Worm (Caenorhabditis elegans): Measurements from ENCODE around the gene pdr-1.
"Not testable (repeated sequence)": the region's sequence is repeated elsewhere in the genome, so short reads cannot be mapped to it uniquely, and the experiment has no call there.

pdr-1 gene

ce11 chrIII:13771145-13771544, at the start of gene pdr-1, which contains the start of gene cyk-4:
Gene pdr-1, plus strand, starts transcription at chrIII:13771513.
Gene cyk-4, minus strand, starts transcription at chrIII:13771224.
- no peak for TF ChIP-seq him-1 (tag; optimal IDR thresholded peaks at IDR 0.05)
- no peak for TF ChIP-seq dao-5 (tag; optimal IDR thresholded peaks at IDR 0.05)
- no peak for TF ChIP-seq W03F9.2 (tag; optimal IDR thresholded peaks at IDR 0.05)

- TF ChIP-seq dao-5 (tag; optimal IDR thresholded peaks at IDR 0.05) = no peak
- no peak for TF ChIP-seq W03F9.2 (tag; optimal IDR thresholded peaks at IDR 0.05)
- TF ChIP-seq him-1 (tag; optimal IDR thresholded peaks at IDR 0.05) = no peak
Measured at ce11 chrIII:13721944-13722343, 49.4 kb upstream of the pdr-1 start.

ce11 chrIII:13722387-13723122, 48.8 kb upstream of the pdr-1 start:
- TF ChIP-seq him-1 (tag; optimal IDR thresholded peaks at IDR 0.05) = no peak
- no peak for TF ChIP-seq dao-5 (tag; optimal IDR thresholded peaks at IDR 0.05)
- no peak for TF ChIP-seq W03F9.2 (tag; optimal IDR thresholded peaks at IDR 0.05)

- peak; percentile 33 for TF ChIP-seq him-1 (tag; optimal IDR thresholded peaks at IDR 0.05)
- no peak for TF ChIP-seq dao-5 (tag; optimal IDR thresholded peaks at IDR 0.05)
Measured at ce11 chrIII:13724018-13724892, 47.1 kb upstream of the pdr-1 start.

- TF ChIP-seq him-1 (tag; optimal IDR thresholded peaks at IDR 0.05) (no peak), W03F9.2 (tag; optimal IDR thresholded peaks at IDR 0.05) (no peak), dao-5 (tag; optimal IDR thresholded peaks at IDR 0.05) (no peak)
Measured at ce11 chrIII:13729760-13730159, 41.6 kb upstream of the pdr-1 start.

ce11 chrIII:13731589-13731988, 39.7 kb upstream of the pdr-1 start, which contains the start of gene W06F12.2:
Gene W06F12.2, minus strand, starts transcription at chrIII:13731689.
- TF ChIP-seq W03F9.2 (tag; optimal IDR thresholded peaks at IDR 0.05) = no peak
- TF ChIP-seq him-1 (tag; optimal IDR thresholded peaks at IDR 0.05) = no peak
- no peak for TF ChIP-seq dao-5 (tag; optimal IDR thresholded peaks at IDR 0.05)

- TF ChIP-seq dao-5 (tag; optimal IDR thresholded peaks at IDR 0.05) (no peak), W03F9.2 (tag; optimal IDR thresholded peaks at IDR 0.05) (no peak), him-1 (tag; optimal IDR thresholded peaks at IDR 0.05) (no peak)
Measured at ce11 chrIII:13732665-13733064, 38.6 kb upstream of the pdr-1 start.

- no peak for TF ChIP-seq W03F9.2 (tag; optimal IDR thresholded peaks at IDR 0.05)
- TF ChIP-seq him-1 (tag; optimal IDR thresholded peaks at IDR 0.05) = no peak
- no peak for TF ChIP-seq dao-5 (tag; optimal IDR thresholded peaks at IDR 0.05)
Measured at ce11 chrIII:13733833-13734232, 37.5 kb upstream of the pdr-1 start.

- TF ChIP-seq dao-5 (tag; optimal IDR thresholded peaks at IDR 0.05) (no peak), him-1 (tag; optimal IDR thresholded peaks at IDR 0.05) (no peak), W03F9.2 (tag; optimal IDR thresholded peaks at IDR 0.05) (no peak)
Measured at ce11 chrIII:13735008-13735407, 36.3 kb upstream of the pdr-1 start, which contains the start of gene W06F12.3. Gene W06F12.3, plus strand, starts transcription at chrIII:13735030.

ce11 chrIII:13741410-13741809, 29.9 kb upstream of the pdr-1 start:
- TF ChIP-seq W03F9.2 (tag; optimal IDR thresholded peaks at IDR 0.05) (no peak), dao-5 (tag; optimal IDR thresholded peaks at IDR 0.05) (no peak), him-1 (tag; optimal IDR thresholded peaks at IDR 0.05) (no peak)

ce11 chrIII:13742028-13742427, 29.3 kb upstream of the pdr-1 start:
- TF ChIP-seq dao-5 (tag; optimal IDR thresholded peaks at IDR 0.05) (no peak), him-1 (tag; optimal IDR thresholded peaks at IDR 0.05) (no peak), W03F9.2 (tag; optimal IDR thresholded peaks at IDR 0.05) (no peak)

- TF ChIP-seq dao-5 (tag; optimal IDR thresholded peaks at IDR 0.05) = no peak
- TF ChIP-seq W03F9.2 (tag; optimal IDR thresholded peaks at IDR 0.05) = no peak
- TF ChIP-seq him-1 (tag; optimal IDR thresholded peaks at IDR 0.05) = no peak
Measured at ce11 chrIII:13743922-13744321, 27.4 kb upstream of the pdr-1 start, which contains the start of gene tyr-2. Gene tyr-2, plus strand, starts transcription at chrIII:13744222.

ce11 chrIII:13748312-13748711, 23.0 kb upstream of the pdr-1 start, which contains the start of gene K08E3.2:
Gene K08E3.2, minus strand, starts transcription at chrIII:13748686.
- TF ChIP-seq dao-5 (tag; optimal IDR thresholded peaks at IDR 0.05) (no peak), him-1 (tag; optimal IDR thresholded peaks at IDR 0.05) (no peak), W03F9.2 (tag; optimal IDR thresholded peaks at IDR 0.05) (no peak)

- TF ChIP-seq W03F9.2, him-1, dao-5 (tag; optimal IDR thresholded peaks at IDR 0.05): not testable (repeated sequence)
Measured at ce11 chrIII:13751144-13751543, 20.2 kb upstream of the pdr-1 start, which contains the start of gene mlc-7. Gene mlc-7, plus strand, starts transcription at chrIII:13751444.
